Fruit fly (Drosophila melanogaster): ENCODE measurements around the gene mei-41.

mei-41 gene

dm6 chrX:16361306-16361705 is 30.2 kb upstream of the mei-41 start, which contains the start of gene nonA (continued):
- TF ChIP-seq Scr (GFP tag; IDR thresholded peaks at IDR 0.05; ENCODE audit: partially characterized antibody) = peak; percentile 46
- TF ChIP-seq fru (optimal IDR thresholded peaks at IDR 0.05) = no peak
- peak; percentile 12 for TF ChIP-seq scrt (GFP tag; optimal IDR thresholded peaks at IDR 0.05)
- TF ChIP-seq CG8089 (GFP tag; optimal IDR thresholded peaks at IDR 0.05) = no peak
- no peak for TF ChIP-seq CG1233 (GFP tag; optimal IDR thresholded peaks at IDR 0.05)
- no peak for TF ChIP-seq crol (GFP tag; IDR thresholded peaks at IDR 0.05)
- peak; percentile 46 for TF ChIP-seq nom (GFP tag; optimal IDR thresholded peaks at IDR 0.05)
- no peak for TF ChIP-seq CTCF (GFP tag; optimal IDR thresholded peaks at IDR 0.05)
- peak; percentile 44 for TF ChIP-seq pzg (GFP tag; optimal IDR thresholded peaks at IDR 0.05)
- TF ChIP-seq CrebB (tag; optimal IDR thresholded peaks at IDR 0.05) = no peak
- TF ChIP-seq stwl (tag; optimal IDR thresholded peaks at IDR 0.05) = peak; percentile 9
- TF ChIP-seq pita (GFP tag; optimal IDR thresholded peaks at IDR 0.05) = no peak
- TF ChIP-seq CG11723 (GFP tag; optimal IDR thresholded peaks at IDR 0.05) = peak; percentile 14
- peak; percentile 42 for TF ChIP-seq CG9437 (GFP tag; optimal IDR thresholded peaks at IDR 0.05)
- peak; percentile 60; the same call in 1 of the 3 replicates for TF ChIP-seq row (GFP tag; IDR thresholded peaks at IDR 0.05)
- no peak for TF ChIP-seq rib (GFP tag; IDR thresholded peaks at IDR 0.05)
- TF ChIP-seq MESR4 (GFP tag; optimal IDR thresholded peaks at IDR 0.05) = peak; percentile 58
- no peak for TF ChIP-seq gcm2 (GFP tag; optimal IDR thresholded peaks at IDR 0.05)
- no peak for TF ChIP-seq CG1602 (GFP tag; optimal IDR thresholded peaks at IDR 0.05)
- TF ChIP-seq HLH4C (GFP tag; IDR thresholded peaks at IDR 0.05; ENCODE audit: partially characterized antibody) = peak; percentile 53; the same call in 2 of the 3 replicates
- TF ChIP-seq CG17186 (GFP tag; optimal IDR thresholded peaks at IDR 0.05) = no peak
- no peak for TF ChIP-seq Vsx1 (GFP tag; optimal IDR thresholded peaks at IDR 0.05)
- TF ChIP-seq BEAF-32 (GFP tag; optimal IDR thresholded peaks at IDR 0.05) = peak; percentile 54
- TF ChIP-seq en (GFP tag; optimal IDR thresholded peaks at IDR 0.05) = no peak
- peak; percentile 83 for TF ChIP-seq CG1024 (GFP tag; IDR thresholded peaks at IDR 0.05)
- TF ChIP-seq CG10431 (GFP tag; optimal IDR thresholded peaks at IDR 0.05) = peak; percentile 12
- peak; percentile 58; the same call in 1 of the 2 replicates for TF ChIP-seq CG14667 (GFP tag; IDR thresholded peaks at IDR 0.05)
- no peak for TF ChIP-seq TFAM (GFP tag; optimal IDR thresholded peaks at IDR 0.05)
- no peak; the same call in 1 of the 2 replicates for TF ChIP-seq Dref (GFP tag; IDR thresholded peaks at IDR 0.05)
- peak; percentile 88 for TF ChIP-seq ssp (GFP tag; IDR thresholded peaks at IDR 0.05)
- TF ChIP-seq Taf1 (GFP tag; IDR thresholded peaks at IDR 0.05) = no peak
- no peak for TF ChIP-seq Sin3A (optimal IDR thresholded peaks at IDR 0.05)
- TF ChIP-seq Usf (GFP tag; optimal IDR thresholded peaks at IDR 0.05) = no peak
- peak; percentile 10 for TF ChIP-seq CG17829 (tag; optimal IDR thresholded peaks at IDR 0.05)
- no peak for TF ChIP-seq gsb (GFP tag; IDR thresholded peaks at IDR 0.05)
- no peak for TF ChIP-seq NC2β (GFP tag; optimal IDR thresholded peaks at IDR 0.05)
- peak; percentile 22 for TF ChIP-seq CG8924 (tag; optimal IDR thresholded peaks at IDR 0.05)
- TF ChIP-seq CG32772 (GFP tag; IDR thresholded peaks at IDR 0.05) = no peak
- no peak for TF ChIP-seq vnd (GFP tag; IDR thresholded peaks at IDR 0.05; ENCODE audit: partially characterized antibody)

- TF ChIP-seq MESR4 (GFP tag; optimal IDR thresholded peaks at IDR 0.05) (no peak), slp2 (GFP tag; optimal IDR thresholded peaks at IDR 0.05) (no peak), CG16813 (GFP tag; IDR thresholded peaks at IDR 0.05; ENCODE audit: partially characterized antibody) (peak; percentile 26; the same call in 1 of the 3 replicates), Neu2 (GFP tag; optimal IDR thresholded peaks at IDR 0.05; ENCODE audit: borderline replicate concordance) (no peak), tna (GFP tag; IDR thresholded peaks at IDR 0.05; ENCODE audit: partially characterized antibody) (peak; percentile 41; the same call in 1 of the 2 replicates), Rx (GFP tag; IDR thresholded peaks at IDR 0.05) (no peak), CG2120 (GFP tag; optimal IDR thresholded peaks at IDR 0.05) (no peak), CG17328 (GFP tag; IDR thresholded peaks at IDR 0.05) (no peak), ap (GFP tag; IDR thresholded peaks at IDR 0.05) (no peak), ab (GFP tag; optimal IDR thresholded peaks at IDR 0.05) (no peak), nerfin-2 (GFP tag; IDR thresholded peaks at IDR 0.05; ENCODE audit: partially characterized antibody) (peak; percentile 43), CG32532 (GFP tag; IDR thresholded peaks at IDR 0.05) (no peak), maf-S (GFP tag; optimal IDR thresholded peaks at IDR 0.05) (no peak), ash1 (GFP tag; optimal IDR thresholded peaks at IDR 0.05) (no peak), NC2α (GFP tag; optimal IDR thresholded peaks at IDR 0.05) (no peak), Adf1 (GFP tag; IDR thresholded peaks at IDR 0.05) (no peak)
Measured at dm6 chrX:16368585-16368984, 22.9 kb upstream of the mei-41 start.

Data from whole organism, embryonic.